Fruit fly (Drosophila melanogaster): ENCODE measurements around the gene Lcp65Ag1.
"Not testable (repeated sequence)": the region's sequence is repeated elsewhere in the genome, so short reads cannot be mapped to it uniquely, and the experiment has no call there.

The Lcp65Ag1 gene

dm6 chr3L:6149248-6149647 is 14.2 kb upstream of the Lcp65Ag1 start, which contains the start of gene Lcp65Ab1:
Lcp65Ab1 (plus strand) TSS chr3L:6149548.
- TF ChIP-seq h, Sin3A, Myc (optimal IDR thresholded peaks at IDR 0.05): not testable (repeated sequence)

DNA sequence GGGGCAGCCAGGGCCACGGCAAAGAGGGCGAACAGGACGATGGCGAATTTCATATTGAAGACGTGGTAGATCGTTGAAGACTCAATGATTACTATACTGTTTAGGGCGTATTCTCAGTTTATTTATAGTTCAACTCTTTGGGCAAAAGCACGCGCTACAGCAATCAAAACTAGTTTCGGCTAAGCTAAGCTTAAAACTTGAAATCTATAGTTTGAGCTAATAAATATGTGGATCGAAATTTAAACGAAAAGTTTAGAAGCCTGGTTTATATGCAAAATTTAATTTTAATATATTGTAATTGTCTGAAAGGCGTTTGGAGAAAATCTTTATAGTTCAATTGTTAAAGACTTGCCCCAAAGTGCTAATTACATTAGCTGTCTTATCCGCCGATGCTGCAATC is 12.8 kb upstream of the Lcp65Ag1 start, which contains the start of gene Cpr65Ax1:
Gene Cpr65Ax1 (minus strand): TSS at position 101 of the 400 bp plus-strand sequence.
- not testable (repeated sequence) for TF ChIP-seq ttk, insv, Sin3A (optimal IDR thresholded peaks at IDR 0.05)

dm6 chr3L:6146374-6146773 is 11.3 kb upstream of the Lcp65Ag1 start, which contains the start of gene Lcp65Ab2:
Lcp65Ab2 (plus strand) TSS chr3L:6146674.
- not testable (repeated sequence) for TF ChIP-seq ttk, insv, psq (optimal IDR thresholded peaks at IDR 0.05)

- TF ChIP-seq Myc (optimal IDR thresholded peaks at IDR 0.05) = no peak
- no peak for TF ChIP-seq h (optimal IDR thresholded peaks at IDR 0.05)
- no peak for TF ChIP-seq psq (optimal IDR thresholded peaks at IDR 0.05)
- TF ChIP-seq ttk (optimal IDR thresholded peaks at IDR 0.05) = no peak
- TF ChIP-seq Sin3A (optimal IDR thresholded peaks at IDR 0.05) = no peak
- no peak for TF ChIP-seq insv (optimal IDR thresholded peaks at IDR 0.05)
These were observed 9.7 kb upstream of the Lcp65Ag1 start, which contains the start of gene Lcp65Ac for dm6 chr3L:6144769-6145220. Lcp65Ac (plus strand) TSS chr3L:6144819.

DNA sequence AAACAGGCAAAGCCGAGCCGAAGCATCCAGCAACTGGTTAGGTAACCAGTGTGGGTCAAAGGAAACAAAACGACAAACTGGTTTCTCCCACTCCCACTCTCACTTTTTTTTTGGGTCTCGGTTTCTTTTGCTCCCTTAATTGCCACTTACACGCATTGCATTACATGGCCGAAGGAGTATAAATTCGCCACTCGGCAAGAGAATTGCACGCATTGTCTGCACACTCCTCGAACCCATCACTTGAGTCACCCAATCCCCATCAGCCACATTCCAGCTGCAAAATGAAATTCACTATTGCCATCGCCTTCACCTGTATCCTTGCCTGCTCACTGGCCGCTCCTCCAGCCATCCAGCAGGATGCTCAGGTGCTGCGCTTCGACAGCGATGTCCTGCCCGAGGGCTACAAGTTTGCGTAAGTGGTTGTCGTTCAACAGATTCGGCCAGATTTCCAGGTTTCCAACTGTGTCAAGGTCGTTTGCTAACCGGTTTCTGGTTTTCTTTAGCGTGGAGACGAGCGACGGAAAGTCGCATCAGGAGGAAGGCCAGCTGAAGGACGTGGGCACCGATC is 8.2 kb upstream of the Lcp65Ag1 start, which contains the start of gene Lcp65Ad:
Gene Lcp65Ad (plus strand): TSS at position 208 of the 568 bp plus-strand sequence.
- no peak for TF ChIP-seq ttk (optimal IDR thresholded peaks at IDR 0.05)
- no peak for TF ChIP-seq psq (optimal IDR thresholded peaks at IDR 0.05)
- no peak for TF ChIP-seq insv (optimal IDR thresholded peaks at IDR 0.05)
- TF ChIP-seq Sin3A (optimal IDR thresholded peaks at IDR 0.05) = no peak
- no peak for TF ChIP-seq Myc (optimal IDR thresholded peaks at IDR 0.05)

dm6 chr3L:6142313-6142712 is 7.2 kb upstream of the Lcp65Ag1 start, which contains the start of gene Cpr65Aw:
Cpr65Aw (minus strand) TSS chr3L:6142413.
- TF ChIP-seq h (optimal IDR thresholded peaks at IDR 0.05) (no peak), insv (optimal IDR thresholded peaks at IDR 0.05) (no peak), Sin3A (optimal IDR thresholded peaks at IDR 0.05) (no peak), ttk (optimal IDR thresholded peaks at IDR 0.05) (no peak), Myc (optimal IDR thresholded peaks at IDR 0.05) (no peak), psq (optimal IDR thresholded peaks at IDR 0.05) (no peak)

DNA sequence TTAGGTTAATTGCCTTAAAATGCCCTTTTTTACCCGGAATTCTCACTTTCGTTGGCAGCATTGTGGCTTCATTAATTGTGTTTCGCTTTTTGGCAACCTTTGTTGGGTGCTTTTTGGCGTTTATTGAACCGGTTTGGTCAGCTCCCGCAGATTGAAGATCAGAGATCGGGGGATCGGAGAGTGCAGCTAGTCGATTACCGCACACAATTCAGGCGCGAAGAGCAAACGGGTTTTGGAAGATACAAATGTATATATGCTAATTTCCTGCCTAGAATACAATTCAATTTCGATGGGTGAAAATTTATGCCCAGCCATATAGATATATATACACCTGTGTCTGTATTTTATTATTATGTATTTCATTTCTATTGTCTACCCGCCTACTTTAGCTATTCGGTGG is 6.5 kb upstream of the Lcp65Ag1 start:
- TF ChIP-seq insv (optimal IDR thresholded peaks at IDR 0.05) (no peak), psq (optimal IDR thresholded peaks at IDR 0.05) (no peak), ttk (optimal IDR thresholded peaks at IDR 0.05) (no peak), Myc (optimal IDR thresholded peaks at IDR 0.05) (no peak), Sin3A (optimal IDR thresholded peaks at IDR 0.05) (no peak), h (optimal IDR thresholded peaks at IDR 0.05) (no peak)

DNA sequence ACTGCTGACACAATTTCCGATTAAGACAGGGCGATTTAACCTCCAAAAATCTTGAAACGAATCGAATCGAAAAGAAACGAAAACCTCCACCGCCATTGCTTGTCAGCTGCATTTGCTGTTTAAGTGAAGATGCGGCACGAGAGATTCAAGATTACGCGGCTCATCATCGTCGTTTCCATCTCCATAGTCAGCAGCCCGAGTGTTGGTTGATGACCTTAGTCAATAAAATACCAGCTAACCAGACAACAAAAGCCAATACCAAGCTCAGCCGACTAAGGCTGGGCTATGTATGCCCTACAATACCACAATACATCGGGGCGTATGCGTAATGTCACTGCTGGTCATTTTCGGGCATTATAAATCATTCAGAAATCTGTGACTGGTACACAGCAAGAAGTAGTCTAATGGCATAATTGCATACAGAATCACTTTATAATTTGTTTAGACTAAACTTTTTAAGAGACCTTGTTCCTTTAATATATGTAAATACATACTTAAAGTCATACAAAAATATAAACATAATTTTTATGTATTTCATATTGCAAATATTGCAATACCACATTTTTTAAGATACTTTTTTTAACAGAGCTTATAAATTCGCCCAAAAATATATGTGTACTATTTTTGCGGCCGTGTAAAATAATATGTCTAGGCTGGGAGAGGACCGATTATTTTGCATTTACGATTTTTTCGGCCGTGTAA is 5.8 kb upstream of the Lcp65Ag1 start:
- TF ChIP-seq psq (optimal IDR thresholded peaks at IDR 0.05) (no peak), insv (optimal IDR thresholded peaks at IDR 0.05) (no peak), Myc (optimal IDR thresholded peaks at IDR 0.05) (no peak), Sin3A (optimal IDR thresholded peaks at IDR 0.05) (no peak)

dm6 chr3L:6139924-6140574 is 5.0 kb upstream of the Lcp65Ag1 start, which contains the start of gene Cpr65Av:
Cpr65Av (minus strand) TSS chr3L:6139974.
- TF ChIP-seq h (optimal IDR thresholded peaks at IDR 0.05) (no peak), ttk (optimal IDR thresholded peaks at IDR 0.05) (no peak), insv (optimal IDR thresholded peaks at IDR 0.05) (no peak), Myc (optimal IDR thresholded peaks at IDR 0.05) (no peak)

dm6 chr3L:6138586-6138985 is 3.5 kb upstream of the Lcp65Ag1 start:
- TF ChIP-seq Myc (optimal IDR thresholded peaks at IDR 0.05) (no peak), h (optimal IDR thresholded peaks at IDR 0.05) (no peak), Sin3A (optimal IDR thresholded peaks at IDR 0.05) (no peak), ttk (optimal IDR thresholded peaks at IDR 0.05) (no peak), insv (optimal IDR thresholded peaks at IDR 0.05) (no peak), psq (optimal IDR thresholded peaks at IDR 0.05) (no peak)

- no peak for TF ChIP-seq psq (optimal IDR thresholded peaks at IDR 0.05)
- TF ChIP-seq Myc (optimal IDR thresholded peaks at IDR 0.05) = no peak
- no peak for TF ChIP-seq h (optimal IDR thresholded peaks at IDR 0.05)
- TF ChIP-seq Sin3A (optimal IDR thresholded peaks at IDR 0.05) = no peak
- no peak for TF ChIP-seq insv (optimal IDR thresholded peaks at IDR 0.05)
- no peak for TF ChIP-seq ttk (optimal IDR thresholded peaks at IDR 0.05)
These were observed 2.9 kb upstream of the Lcp65Ag1 start, which contains the start of gene Lcp65Ae for dm6 chr3L:6138018-6138417. Lcp65Ae (minus strand) TSS chr3L:6138118.

- TF ChIP-seq h (optimal IDR thresholded peaks at IDR 0.05) (no peak), ttk (optimal IDR thresholded peaks at IDR 0.05) (no peak), psq (optimal IDR thresholded peaks at IDR 0.05) (no peak), Sin3A (optimal IDR thresholded peaks at IDR 0.05) (no peak), insv (optimal IDR thresholded peaks at IDR 0.05) (no peak), Myc (optimal IDR thresholded peaks at IDR 0.05) (no peak)
These were observed 1.6 kb upstream of the Lcp65Ag1 start, which contains the start of gene Lcp65Af for dm6 chr3L:6136691-6137090. Lcp65Af (minus strand) TSS chr3L:6136791.
